Fruit fly (Drosophila melanogaster) whole organism: ENCODE measurements around the gene apn.

Experiments
- CG8478 ChIP-seq: fragments of >200 bp; optimal IDR thresholded peaks from 2 replicates; lab custom pipeline; 2018; ENCODE audit warnings: inconsistent platforms
- Dll ChIP-seq: fragments of >200 bp; optimal IDR thresholded peaks from 2 replicates; lab custom pipeline; 2017
- EcR ChIP-seq, 2 experiments: fragments of >200 bp; optimal IDR thresholded peaks; 2 replicates each; lab custom pipeline; 2017; ENCODE audit warnings: missing biosample characterization in 2 of 2, missing genetic modification characterization in 2 of 2, missing genetic modification reagents in 2 of 2
- pan ChIP-seq: fragments of >200 bp; optimal IDR thresholded peaks from 2 replicates; lab custom pipeline; 2017
- psq ChIP-seq: fragments of >200 bp; optimal IDR thresholded peaks from 2 replicates; lab custom pipeline; 2017
- usp ChIP-seq: fragments of >200 bp; optimal IDR thresholded peaks from 2 replicates; lab custom pipeline; 2017; ENCODE audit warnings: missing biosample characterization, missing genetic modification characterization, mixed read lengths

DNA sequence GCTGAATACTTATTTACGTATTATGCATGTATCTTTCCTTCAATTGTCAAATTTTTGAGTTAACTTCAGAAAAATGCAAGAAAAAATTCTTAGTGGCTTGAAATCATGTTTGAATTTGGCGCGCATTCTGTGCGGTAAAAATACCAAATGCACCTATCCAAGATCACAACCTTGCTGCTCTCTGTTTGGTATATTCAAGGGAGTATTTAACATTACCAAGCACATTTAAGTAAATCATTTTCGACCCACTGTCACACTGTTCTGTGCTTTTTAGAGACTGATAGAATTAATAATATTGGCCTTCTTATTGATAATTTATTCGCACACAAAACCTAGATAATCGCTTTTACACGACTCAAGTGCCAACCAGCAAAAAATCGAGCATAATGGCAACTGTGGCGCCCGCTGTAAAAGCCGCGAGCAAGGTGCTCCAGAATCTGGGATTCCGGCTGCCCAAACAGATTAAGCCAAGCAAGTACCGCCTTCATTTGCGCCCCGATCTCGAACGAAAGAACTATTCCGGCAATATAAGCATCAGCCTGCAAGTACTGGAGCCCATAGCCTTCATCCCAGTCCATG is 20.6 kb upstream of the apn start:
- TF ChIP-seq pan (lab: Kevin White, UChicago) (no peak), CG8478 (lab: Kevin White, UChicago) (no peak), EcR (GFP tag; optimal IDR thresholded peaks at IDR 0.05; lab: Kevin White, UChicago) (no peak), psq (lab: Kevin White, UChicago) (no peak), usp (GFP tag; lab: Kevin White, UChicago) (no peak), Dll (lab: Kevin White, UChicago) (no peak)
